Fruit fly (Drosophila melanogaster) whole organism, wandering third instar larva: ENCODE measurements around the gene CG6497.

Experiments
- Abd-B ChIP-seq: fragments of >200 bp; optimal IDR thresholded peaks from 2 replicates; lab custom pipeline; 2017; ENCODE audit warnings: missing biosample characterization, missing genetic modification characterization
- Hr78 ChIP-seq: fragments of >200 bp; optimal IDR thresholded peaks from 2 replicates; lab custom pipeline; 2017; ENCODE audit warnings: missing biosample characterization, missing genetic modification characterization

DNA sequence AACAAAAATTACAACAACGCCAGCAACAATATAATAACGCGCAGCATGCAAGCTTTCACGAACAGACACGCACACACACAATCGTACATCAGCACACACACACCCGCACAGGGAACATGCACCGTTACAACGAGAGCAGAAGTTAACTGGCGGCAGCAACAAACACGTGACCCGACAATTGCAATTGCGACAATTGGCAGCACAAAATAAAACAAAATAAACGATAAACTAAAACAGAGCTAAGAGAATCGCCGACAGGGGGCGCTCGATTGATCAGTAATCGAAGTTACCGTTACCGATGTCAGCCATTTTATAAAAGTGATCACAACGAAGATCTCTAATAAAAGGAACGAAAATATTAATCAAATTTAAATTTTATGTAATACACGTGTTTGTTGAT is 16.7 kb downstream of the CG6497 start:
- TF ChIP-seq Abd-B: no peak
- no peak for TF ChIP-seq Hr78
